Worm (Caenorhabditis elegans): ENCODE results near the gene puf-8.

Gene puf-8

DNA sequence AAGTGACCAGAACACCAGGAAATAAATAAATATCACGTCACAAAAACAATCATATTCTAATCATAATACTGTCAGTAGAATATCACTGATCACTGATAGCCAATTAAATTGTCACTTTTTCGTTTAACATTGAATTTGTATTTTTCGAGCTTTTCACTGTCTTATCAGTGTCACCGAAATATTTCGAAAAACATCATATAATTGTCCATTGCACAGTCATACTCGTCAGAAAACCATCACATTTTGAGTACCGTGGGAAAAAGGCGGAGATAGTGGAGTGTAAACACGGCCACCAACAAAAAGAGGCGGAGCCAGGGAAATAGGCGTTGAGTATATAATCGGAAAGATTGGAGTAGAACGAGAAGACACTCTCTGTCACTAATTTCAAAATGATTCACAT, 20.8 kb downstream of the puf-8 start:
- no peak for TF ChIP-seq klf-2 (GFP tag; conservative IDR thresholded peaks at IDR 0.05)
- no peak for TF ChIP-seq ztf-23 (GFP tag; IDR thresholded peaks at IDR 0.05)
- no peak for TF ChIP-seq cog-1 (tag; optimal IDR thresholded peaks at IDR 0.05)
- no peak for TF ChIP-seq tab-1 (GFP tag; IDR thresholded peaks at IDR 0.05)
- TF ChIP-seq ref-1 (GFP tag; conservative IDR thresholded peaks at IDR 0.05), result no peak
- no peak for TF ChIP-seq flt-1 (GFP tag; IDR thresholded peaks at IDR 0.05)
- no peak for TF ChIP-seq med-1 (GFP tag; optimal IDR thresholded peaks at IDR 0.05; ENCODE audit: insufficient read depth)
- no peak for TF ChIP-seq ztf-29 (GFP tag; IDR thresholded peaks at IDR 0.05)
- TF ChIP-seq T22C8.4 (GFP tag; IDR thresholded peaks at IDR 0.05), result no peak

DNA sequence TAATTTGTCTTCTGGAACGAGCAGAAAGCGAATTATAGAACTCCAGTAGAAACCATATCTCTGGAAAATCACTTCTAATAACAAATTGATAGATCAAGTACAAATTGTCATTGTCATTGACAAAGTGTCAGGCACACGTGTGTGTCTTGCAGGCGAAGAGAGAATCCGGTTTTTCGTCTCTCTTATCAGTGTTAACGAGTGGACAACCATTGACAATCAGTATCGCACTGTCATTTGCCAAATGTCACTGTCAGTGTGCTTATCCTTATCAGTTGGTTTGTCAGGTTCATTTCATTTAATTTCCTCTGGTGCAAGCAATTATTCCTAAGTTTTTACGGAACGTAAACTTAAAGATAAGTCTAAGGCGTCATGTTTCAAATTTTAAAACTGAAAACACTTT, 24.5 kb downstream of the puf-8 start:
- TF ChIP-seq flt-1 (GFP tag; IDR thresholded peaks at IDR 0.05), result no peak
- TF ChIP-seq ref-1 (GFP tag; conservative IDR thresholded peaks at IDR 0.05), result no peak
- no peak for TF ChIP-seq T22C8.4 (GFP tag; IDR thresholded peaks at IDR 0.05)
- TF ChIP-seq klf-2 (GFP tag; conservative IDR thresholded peaks at IDR 0.05), result no peak

DNA sequence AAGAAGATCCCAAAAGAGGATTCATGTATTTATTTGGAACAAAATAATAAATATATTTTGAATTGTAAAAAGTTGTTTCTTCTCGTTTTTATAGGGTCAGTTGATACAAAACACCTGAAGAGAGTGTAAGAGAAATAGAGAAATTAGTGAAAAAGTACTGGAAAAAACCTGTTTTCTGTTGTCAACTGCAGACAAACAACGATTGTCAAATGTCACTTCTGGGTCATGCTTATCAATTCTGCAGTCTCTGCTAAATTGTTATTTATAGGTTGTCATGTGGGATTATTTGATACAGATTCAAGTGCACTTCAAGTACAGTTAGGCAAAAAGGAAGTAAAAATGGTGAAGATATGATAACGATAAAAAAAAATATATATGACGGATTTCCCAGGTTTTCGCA, 25.5 kb downstream of the puf-8 start:
- TF ChIP-seq flt-1 (GFP tag; IDR thresholded peaks at IDR 0.05), result no peak
- no peak for TF ChIP-seq T22C8.4 (GFP tag; IDR thresholded peaks at IDR 0.05)
- TF ChIP-seq tab-1 (GFP tag; IDR thresholded peaks at IDR 0.05), result no peak
- TF ChIP-seq klf-2 (GFP tag; conservative IDR thresholded peaks at IDR 0.05), result no peak
- TF ChIP-seq ztf-23 (GFP tag; IDR thresholded peaks at IDR 0.05), result no peak
- no peak for TF ChIP-seq cog-1 (tag; optimal IDR thresholded peaks at IDR 0.05)
- no peak for TF ChIP-seq ztf-29 (GFP tag; IDR thresholded peaks at IDR 0.05)

DNA sequence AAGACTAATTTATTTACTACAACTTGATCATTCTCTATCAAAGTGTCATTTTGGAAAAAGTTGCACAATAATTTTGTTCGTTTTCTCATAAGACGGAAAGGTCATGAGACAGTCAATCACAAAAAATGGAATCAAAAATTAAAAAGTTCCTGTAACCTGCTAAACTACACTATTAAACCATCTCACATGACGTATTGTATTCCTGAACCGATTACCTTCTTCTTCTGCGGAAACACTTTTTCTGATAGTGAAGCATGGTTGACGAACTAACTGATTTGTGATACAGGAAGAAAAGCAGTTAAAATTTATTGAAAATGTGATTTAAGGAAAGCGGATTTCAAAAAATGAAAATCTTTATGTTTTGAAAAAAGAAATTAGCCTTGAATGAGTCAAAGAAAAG, 28.3 kb downstream of the puf-8 start:
- TF ChIP-seq med-1 (GFP tag; optimal IDR thresholded peaks at IDR 0.05; ENCODE audit: insufficient read depth) (no peak), ztf-29 (GFP tag; IDR thresholded peaks at IDR 0.05) (no peak), ztf-23 (GFP tag; IDR thresholded peaks at IDR 0.05) (no peak), cog-1 (tag; optimal IDR thresholded peaks at IDR 0.05) (no peak), flt-1 (GFP tag; IDR thresholded peaks at IDR 0.05) (no peak), klf-2 (GFP tag; conservative IDR thresholded peaks at IDR 0.05) (no peak), tab-1 (GFP tag; IDR thresholded peaks at IDR 0.05) (no peak), T22C8.4 (GFP tag; IDR thresholded peaks at IDR 0.05) (no peak), ref-1 (GFP tag; conservative IDR thresholded peaks at IDR 0.05) (no peak)

DNA sequence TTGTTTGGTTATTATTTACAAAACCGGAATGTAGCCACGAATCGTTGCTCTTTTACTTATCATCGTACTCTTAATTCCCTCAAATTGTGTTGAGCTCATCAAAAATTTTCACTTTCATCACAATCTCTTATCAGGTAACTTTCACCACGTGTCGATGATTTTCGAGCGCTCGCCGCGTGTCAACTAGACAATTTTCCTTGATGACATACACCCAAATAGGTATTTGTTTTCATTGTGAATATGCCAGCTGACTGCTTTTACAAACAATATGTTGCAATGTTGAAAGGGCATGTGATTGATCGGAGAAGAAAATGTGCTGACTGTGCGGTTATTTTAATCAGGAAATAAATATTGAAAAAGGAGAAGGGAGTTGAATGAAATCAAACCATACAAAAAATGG, 33.4 kb downstream of the puf-8 start:
- TF ChIP-seq T22C8.4 (GFP tag; IDR thresholded peaks at IDR 0.05), result no peak
- no peak for TF ChIP-seq klf-2 (GFP tag; conservative IDR thresholded peaks at IDR 0.05)
- no peak for TF ChIP-seq med-1 (GFP tag; optimal IDR thresholded peaks at IDR 0.05; ENCODE audit: insufficient read depth)
- no peak for TF ChIP-seq ztf-29 (GFP tag; IDR thresholded peaks at IDR 0.05)
- TF ChIP-seq cog-1 (tag; optimal IDR thresholded peaks at IDR 0.05), result no peak
- TF ChIP-seq ztf-23 (GFP tag; IDR thresholded peaks at IDR 0.05), result no peak
- no peak for TF ChIP-seq ref-1 (GFP tag; conservative IDR thresholded peaks at IDR 0.05)
- TF ChIP-seq flt-1 (GFP tag; IDR thresholded peaks at IDR 0.05), result no peak
- TF ChIP-seq tab-1 (GFP tag; IDR thresholded peaks at IDR 0.05), result no peak

DNA sequence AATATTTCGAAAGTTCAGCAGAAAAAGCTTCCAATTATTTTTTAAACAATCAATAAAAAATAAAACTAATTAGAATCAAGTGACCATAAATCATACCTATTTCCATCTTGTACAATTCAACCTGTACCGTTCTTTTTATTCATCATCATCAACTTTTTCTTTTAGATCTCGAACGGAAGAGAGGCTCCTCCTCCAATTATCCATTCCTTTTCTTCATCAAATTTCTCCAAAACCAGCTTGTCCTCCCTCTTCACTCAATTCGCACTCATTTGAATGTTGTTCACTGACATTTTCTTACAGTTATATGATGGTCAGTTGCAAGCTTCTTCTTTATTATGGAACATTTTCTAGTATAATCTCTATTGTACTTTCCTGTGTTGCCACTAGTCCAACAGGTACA, 36.2 kb downstream of the puf-8 start, which contains the start of gene C30G12.4:
Gene C30G12.4 (plus strand): TSS at position 301 of the 400 bp plus-strand sequence.
- TF ChIP-seq ref-1 (GFP tag; conservative IDR thresholded peaks at IDR 0.05), result no peak
- no peak for TF ChIP-seq med-1 (GFP tag; optimal IDR thresholded peaks at IDR 0.05; ENCODE audit: insufficient read depth)
- no peak for TF ChIP-seq cog-1 (tag; optimal IDR thresholded peaks at IDR 0.05)
- TF ChIP-seq flt-1 (GFP tag; IDR thresholded peaks at IDR 0.05), result no peak
- TF ChIP-seq ztf-29 (GFP tag; IDR thresholded peaks at IDR 0.05), result no peak
- TF ChIP-seq T22C8.4 (GFP tag; IDR thresholded peaks at IDR 0.05), result no peak
- no peak for TF ChIP-seq ztf-23 (GFP tag; IDR thresholded peaks at IDR 0.05)
- no peak for TF ChIP-seq klf-2 (GFP tag; conservative IDR thresholded peaks at IDR 0.05)
- TF ChIP-seq tab-1 (GFP tag; IDR thresholded peaks at IDR 0.05), result no peak

DNA sequence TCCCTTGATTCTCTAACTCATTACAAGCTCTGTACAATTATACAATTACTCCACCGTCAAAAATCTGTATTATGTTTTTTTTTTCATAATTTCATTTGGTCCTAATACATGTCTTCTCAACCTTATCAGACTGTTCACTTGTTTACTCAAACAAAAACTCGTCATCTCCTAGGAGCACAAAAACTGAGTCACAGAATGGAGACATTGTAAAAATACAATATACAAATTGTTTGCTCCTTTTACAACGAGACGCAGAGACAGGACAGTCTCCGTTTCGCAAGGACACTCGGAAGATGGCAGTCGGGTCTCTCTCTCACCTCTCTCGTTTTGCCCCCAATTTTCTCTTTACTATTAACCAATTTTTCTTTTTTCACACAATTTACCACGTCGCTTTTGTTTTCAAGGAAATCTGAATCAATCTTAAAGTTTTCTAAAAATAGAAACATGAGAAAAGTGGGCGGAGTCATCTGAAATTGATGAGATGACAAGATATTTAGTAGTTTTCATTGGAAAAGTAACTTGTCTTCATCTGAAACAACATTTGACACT, 42.4 kb downstream of the puf-8 start, which contains the start of gene F32A5.8:
Gene F32A5.8 (plus strand): TSS at position 499 of the 549 bp plus-strand sequence.
- TF ChIP-seq tab-1 (GFP tag; IDR thresholded peaks at IDR 0.05) (no peak), med-1 (GFP tag; optimal IDR thresholded peaks at IDR 0.05; ENCODE audit: insufficient read depth) (no peak), ztf-29 (GFP tag; IDR thresholded peaks at IDR 0.05) (no peak), flt-1 (GFP tag; IDR thresholded peaks at IDR 0.05) (no peak), T22C8.4 (GFP tag; IDR thresholded peaks at IDR 0.05) (no peak), cog-1 (tag; optimal IDR thresholded peaks at IDR 0.05) (no peak), klf-2 (GFP tag; conservative IDR thresholded peaks at IDR 0.05) (no peak), ztf-23 (GFP tag; IDR thresholded peaks at IDR 0.05) (no peak), ref-1 (GFP tag; conservative IDR thresholded peaks at IDR 0.05) (no peak)

DNA sequence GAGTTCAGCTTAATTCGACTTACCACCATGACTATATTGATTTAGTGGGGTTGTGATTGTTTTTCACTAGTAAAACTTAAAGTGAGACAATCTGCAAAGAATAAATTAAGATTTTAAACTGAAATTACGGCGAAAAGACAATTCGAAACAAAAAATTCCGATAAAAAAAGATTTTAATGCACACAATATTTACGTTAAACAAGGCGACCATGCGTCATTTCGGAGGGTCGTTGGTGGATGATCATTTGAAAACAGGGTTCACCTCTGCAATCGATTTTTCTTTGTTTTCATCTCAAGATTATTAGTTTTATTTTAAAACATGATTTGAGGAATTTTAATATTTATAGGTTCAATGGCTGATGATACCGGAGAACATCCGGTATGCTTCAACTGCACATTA, 45.0 kb downstream of the puf-8 start, which contains the start of gene lsm-4:
Gene lsm-4 (minus strand): TSS at position 91 of the 400 bp plus-strand sequence.
- TF ChIP-seq ref-1 (GFP tag; conservative IDR thresholded peaks at IDR 0.05), result no peak
- no peak for TF ChIP-seq cog-1 (tag; optimal IDR thresholded peaks at IDR 0.05)
- no peak for TF ChIP-seq T22C8.4 (GFP tag; IDR thresholded peaks at IDR 0.05)
- TF ChIP-seq ztf-29 (GFP tag; IDR thresholded peaks at IDR 0.05), result no peak
- no peak for TF ChIP-seq tab-1 (GFP tag; IDR thresholded peaks at IDR 0.05)
- no peak for TF ChIP-seq ztf-23 (GFP tag; IDR thresholded peaks at IDR 0.05)
- TF ChIP-seq klf-2 (GFP tag; conservative IDR thresholded peaks at IDR 0.05), result no peak
- no peak for TF ChIP-seq med-1 (GFP tag; optimal IDR thresholded peaks at IDR 0.05; ENCODE audit: insufficient read depth)

DNA sequence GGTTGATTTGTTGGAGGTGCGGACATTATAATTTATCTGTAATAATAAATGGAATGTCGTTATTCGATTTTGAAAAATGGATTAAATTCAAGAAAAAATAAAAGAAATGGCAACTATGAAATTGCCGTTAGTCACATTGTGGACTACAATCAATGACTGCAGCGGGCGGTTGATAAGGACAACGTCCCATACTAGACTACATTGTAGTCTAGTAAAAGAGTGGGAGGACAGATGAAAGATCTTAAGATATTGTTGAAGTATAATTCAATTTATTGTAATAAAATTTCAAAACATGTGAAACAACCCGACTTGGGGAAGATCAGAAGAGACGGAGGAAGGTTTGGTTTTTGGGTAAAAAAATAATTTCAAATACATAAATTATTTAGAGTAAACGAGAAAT, 46.1 kb downstream of the puf-8 start, which contains the start of the genes prx-13 and ada-2:
Gene prx-13 (minus strand): TSS at position 38 of the 400 bp plus-strand sequence.
Gene ada-2 (plus strand): TSS at position 282 of the 400 bp plus-strand sequence.
- TF ChIP-seq ztf-29 (GFP tag; IDR thresholded peaks at IDR 0.05), result no peak
- no peak for TF ChIP-seq flt-1 (GFP tag; IDR thresholded peaks at IDR 0.05)

Data from whole organism, midembryonic.